Worm (Caenorhabditis elegans): Measurements from ENCODE around the gene F38A5.22.

DNA sequence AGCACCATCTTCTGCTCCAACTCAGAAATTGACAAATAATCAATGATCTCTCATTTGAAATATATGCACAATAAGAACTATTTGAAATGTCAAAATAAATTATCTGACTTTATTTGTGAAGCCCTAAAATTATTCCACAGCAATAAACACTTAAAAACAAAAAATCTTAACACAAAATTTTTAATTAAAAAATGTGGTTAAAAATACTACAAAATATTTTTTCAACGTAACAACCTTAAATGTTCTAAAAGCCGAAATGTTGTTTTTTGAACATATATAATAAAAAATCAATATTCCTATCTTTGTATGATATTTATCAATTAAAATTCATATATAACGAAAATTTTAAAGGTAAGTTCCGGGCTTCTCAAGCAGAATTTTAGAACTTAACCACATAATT is 3.7 kb upstream of the F38A5.22 start, which contains the start of gene F38A5.8:
- TF ChIP-seq sox-4 (tag; optimal IDR thresholded peaks at IDR 0.05): no peak
- TF ChIP-seq npax-4 (tag; optimal IDR thresholded peaks at IDR 0.05): no peak
- no peak for TF ChIP-seq dmd-4 (tag; optimal IDR thresholded peaks at IDR 0.05; ENCODE audit: borderline replicate concordance)
- TF ChIP-seq ceh-22 (tag; optimal IDR thresholded peaks at IDR 0.05): no peak
- TF ChIP-seq ceh-6 (GFP tag; optimal IDR thresholded peaks at IDR 0.05): no peak
- no peak for TF ChIP-seq ama-1 (optimal IDR thresholded peaks at IDR 0.05)
